Fruit fly (Drosophila melanogaster): ENCODE data around the gene CG6299.
A peak's percentile ranks its signal among the peaks of the same experiment; 100 is the strongest.

Gene CG6299

DNA sequence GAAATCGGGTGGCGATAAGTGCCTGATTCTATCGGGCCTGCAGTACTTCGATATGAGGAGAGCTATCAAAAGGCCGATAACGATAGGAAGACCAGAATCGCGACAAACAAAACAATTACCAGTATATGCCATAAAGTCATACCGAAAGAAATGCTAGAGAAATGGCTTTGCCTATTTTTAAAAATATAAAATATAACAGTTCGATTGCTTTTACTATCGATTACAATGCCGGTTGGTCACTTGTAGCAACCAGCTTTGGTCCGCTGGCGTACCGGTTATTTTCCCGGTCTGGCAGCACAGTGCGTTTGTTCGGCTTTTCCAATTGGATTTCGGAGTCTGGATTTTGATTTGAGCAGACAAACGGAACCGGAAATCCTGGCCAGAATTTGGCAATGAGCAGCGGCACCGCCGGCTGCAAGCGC, at the start of gene CG6299, which contains the start of the genes shtd and CG6294:
CG6299 (plus strand) TSS at position 287 of the 422 bp plus-strand sequence.
shtd (minus strand) TSS at position 6 of the 422 bp plus-strand sequence.
CG6294 (plus strand) TSS at position 287 of the 422 bp plus-strand sequence.
- TF ChIP-seq CG33017 (tag; optimal IDR thresholded peaks at IDR 0.05) (no peak), cnc (optimal IDR thresholded peaks at IDR 0.05) (no peak), Clk (GFP tag; optimal IDR thresholded peaks at IDR 0.05) (no peak), CG14711 (tag; optimal IDR thresholded peaks at IDR 0.05) (peak; percentile 24), CG11617 (GFP tag; optimal IDR thresholded peaks at IDR 0.05) (no peak), toe (GFP tag; optimal IDR thresholded peaks at IDR 0.05) (no peak), cic (GFP tag; optimal IDR thresholded peaks at IDR 0.05) (no peak), bab1 (GFP tag; optimal IDR thresholded peaks at IDR 0.05) (peak; percentile 48), Crg-1 (GFP tag; optimal IDR thresholded peaks at IDR 0.05) (no peak), Mnt (GFP tag; optimal IDR thresholded peaks at IDR 0.05) (peak; percentile 19), kay (GFP tag; ENCODE audit: borderline replicate concordance) (no peak), CG5204 (GFP tag; optimal IDR thresholded peaks at IDR 0.05) (no peak), ovo (GFP tag; optimal IDR thresholded peaks at IDR 0.05) (no peak), CG1620 (GFP tag; optimal IDR thresholded peaks at IDR 0.05) (peak; percentile 36), Hr96 (GFP tag; optimal IDR thresholded peaks at IDR 0.05) (no peak), pad (GFP tag; optimal IDR thresholded peaks at IDR 0.05) (no peak), CG7101 (tag; optimal IDR thresholded peaks at IDR 0.05) (no peak), CG7045 (GFP tag; optimal IDR thresholded peaks at IDR 0.05) (no peak), tj (GFP tag; optimal IDR thresholded peaks at IDR 0.05) (no peak), CG12768 (GFP tag; optimal IDR thresholded peaks at IDR 0.05) (no peak)

DNA sequence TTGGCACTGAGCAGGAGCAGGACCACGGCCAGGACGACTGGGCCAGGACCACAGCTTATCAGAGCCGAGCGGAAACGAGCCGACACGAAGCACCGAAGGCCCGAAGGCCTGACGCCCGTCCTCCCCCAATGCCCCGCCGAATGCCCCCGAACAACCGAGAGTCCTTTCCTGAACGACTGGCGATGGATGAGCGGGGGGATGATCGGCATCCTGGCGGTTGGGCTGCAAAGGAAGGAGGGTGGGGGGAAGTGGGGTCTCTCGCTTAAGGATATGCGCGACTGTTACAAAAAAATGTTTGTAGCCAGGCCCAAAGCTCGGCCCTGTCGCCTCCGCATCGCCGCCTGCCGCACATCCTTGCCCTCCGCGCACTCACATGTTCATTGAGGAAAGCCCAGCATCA, 21.3 kb upstream of the CG6299 start, which contains the start of gene Cngl:
Cngl (minus strand) TSS at position 8 of the 400 bp plus-strand sequence.
- TF ChIP-seq cnc (optimal IDR thresholded peaks at IDR 0.05): no peak
- TF ChIP-seq bab1 (GFP tag; optimal IDR thresholded peaks at IDR 0.05): no peak
- no peak for TF ChIP-seq ovo (GFP tag; optimal IDR thresholded peaks at IDR 0.05)
- TF ChIP-seq toe (GFP tag; optimal IDR thresholded peaks at IDR 0.05): no peak
- TF ChIP-seq CG7101 (tag; optimal IDR thresholded peaks at IDR 0.05): no peak
- TF ChIP-seq CG11617 (GFP tag; optimal IDR thresholded peaks at IDR 0.05): no peak
- TF ChIP-seq Crg-1 (GFP tag; optimal IDR thresholded peaks at IDR 0.05): no peak
- TF ChIP-seq kay (GFP tag; ENCODE audit: borderline replicate concordance): no peak
- no peak for TF ChIP-seq tj (GFP tag; optimal IDR thresholded peaks at IDR 0.05)
- TF ChIP-seq CG7045 (GFP tag; optimal IDR thresholded peaks at IDR 0.05): no peak

DNA sequence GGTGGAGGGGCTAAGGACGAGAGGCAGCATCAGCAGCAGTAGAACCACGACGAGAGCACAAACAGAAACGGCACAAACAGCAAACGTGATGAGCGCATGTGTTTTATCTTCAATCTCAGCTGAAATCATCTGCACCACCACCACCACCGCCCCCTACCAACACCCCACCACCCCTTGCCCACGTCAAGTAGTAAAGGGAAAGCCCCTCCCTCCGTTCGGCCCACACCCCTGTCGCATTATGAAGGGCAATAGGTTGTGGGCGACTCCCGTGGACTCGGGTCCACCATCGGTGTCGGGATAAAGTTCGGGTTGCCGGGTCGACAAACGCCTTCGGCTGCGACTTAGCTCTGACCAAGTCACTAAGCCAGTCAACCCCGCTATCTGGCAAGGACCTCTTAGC, 19.0 kb upstream of the CG6299 start:
- TF ChIP-seq CG11617 (GFP tag; optimal IDR thresholded peaks at IDR 0.05): no peak
- no peak for TF ChIP-seq CG5204 (GFP tag; optimal IDR thresholded peaks at IDR 0.05)
- no peak for TF ChIP-seq CG1620 (GFP tag; optimal IDR thresholded peaks at IDR 0.05)
- TF ChIP-seq bab1 (GFP tag; optimal IDR thresholded peaks at IDR 0.05): no peak
- no peak for TF ChIP-seq Mnt (GFP tag; optimal IDR thresholded peaks at IDR 0.05)
- no peak for TF ChIP-seq CG14711 (tag; optimal IDR thresholded peaks at IDR 0.05)
- no peak for TF ChIP-seq pad (GFP tag; optimal IDR thresholded peaks at IDR 0.05)
- no peak for TF ChIP-seq CG7045 (GFP tag; optimal IDR thresholded peaks at IDR 0.05)
- TF ChIP-seq toe (GFP tag; optimal IDR thresholded peaks at IDR 0.05): no peak

DNA sequence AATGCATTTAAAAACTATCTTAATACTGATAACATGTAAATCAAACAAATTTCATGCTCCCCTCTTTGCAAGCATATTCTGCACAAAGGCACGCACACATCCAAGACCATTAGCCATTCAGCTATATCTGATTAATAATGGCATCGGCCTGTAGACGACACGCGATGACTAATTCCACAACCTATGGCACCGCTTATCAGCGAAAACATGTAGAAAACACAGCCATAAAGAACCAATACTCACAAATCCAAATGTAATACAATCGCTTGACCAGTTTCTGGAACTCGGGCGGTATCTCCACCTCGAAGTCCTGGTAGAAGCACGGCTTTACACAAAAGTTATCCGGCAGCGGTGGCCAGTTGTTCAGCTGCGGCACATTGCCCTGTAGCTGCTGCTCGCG, 14.4 kb upstream of the CG6299 start:
- TF ChIP-seq CG5204 (GFP tag; optimal IDR thresholded peaks at IDR 0.05): no peak
- TF ChIP-seq Hr96 (GFP tag; optimal IDR thresholded peaks at IDR 0.05): no peak
- TF ChIP-seq CG11617 (GFP tag; optimal IDR thresholded peaks at IDR 0.05): no peak
- TF ChIP-seq CG14711 (tag; optimal IDR thresholded peaks at IDR 0.05): no peak
- no peak for TF ChIP-seq ovo (GFP tag; optimal IDR thresholded peaks at IDR 0.05)
- TF ChIP-seq Clk (GFP tag; optimal IDR thresholded peaks at IDR 0.05): no peak
- TF ChIP-seq kay (GFP tag; ENCODE audit: borderline replicate concordance): no peak
- TF ChIP-seq cnc (optimal IDR thresholded peaks at IDR 0.05): no peak
- TF ChIP-seq Mnt (GFP tag; optimal IDR thresholded peaks at IDR 0.05): no peak
- TF ChIP-seq tj (GFP tag; optimal IDR thresholded peaks at IDR 0.05): no peak
- TF ChIP-seq bab1 (GFP tag; optimal IDR thresholded peaks at IDR 0.05): no peak
- TF ChIP-seq CG7045 (GFP tag; optimal IDR thresholded peaks at IDR 0.05): no peak
- TF ChIP-seq pad (GFP tag; optimal IDR thresholded peaks at IDR 0.05): no peak
- no peak for TF ChIP-seq CG7101 (tag; optimal IDR thresholded peaks at IDR 0.05)
- TF ChIP-seq cic (GFP tag; optimal IDR thresholded peaks at IDR 0.05): no peak
- TF ChIP-seq CG1620 (GFP tag; optimal IDR thresholded peaks at IDR 0.05): no peak

DNA sequence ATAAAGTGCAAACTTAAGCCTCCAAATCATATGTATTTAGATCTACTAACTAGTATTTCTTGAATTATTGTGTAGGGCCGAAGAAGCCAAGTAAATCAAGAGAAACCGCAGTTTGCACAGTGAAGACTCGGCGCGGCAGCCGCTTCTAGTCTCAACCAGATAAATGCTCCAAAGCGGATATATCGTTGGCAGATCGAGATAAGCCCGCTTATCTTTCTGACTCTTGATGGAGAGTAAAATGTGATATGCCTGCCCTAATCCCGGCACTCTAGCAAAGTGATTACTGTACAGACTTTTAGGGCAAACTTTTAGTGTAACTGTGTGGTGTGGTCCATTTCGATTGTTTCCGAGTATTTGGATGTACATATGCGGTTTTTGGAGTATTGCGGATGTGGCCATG, 13.7 kb upstream of the CG6299 start:
- TF ChIP-seq CG33017 (tag; optimal IDR thresholded peaks at IDR 0.05): no peak
- no peak for TF ChIP-seq ovo (GFP tag; optimal IDR thresholded peaks at IDR 0.05)
- TF ChIP-seq Clk (GFP tag; optimal IDR thresholded peaks at IDR 0.05): no peak
- TF ChIP-seq CG11617 (GFP tag; optimal IDR thresholded peaks at IDR 0.05): no peak

DNA sequence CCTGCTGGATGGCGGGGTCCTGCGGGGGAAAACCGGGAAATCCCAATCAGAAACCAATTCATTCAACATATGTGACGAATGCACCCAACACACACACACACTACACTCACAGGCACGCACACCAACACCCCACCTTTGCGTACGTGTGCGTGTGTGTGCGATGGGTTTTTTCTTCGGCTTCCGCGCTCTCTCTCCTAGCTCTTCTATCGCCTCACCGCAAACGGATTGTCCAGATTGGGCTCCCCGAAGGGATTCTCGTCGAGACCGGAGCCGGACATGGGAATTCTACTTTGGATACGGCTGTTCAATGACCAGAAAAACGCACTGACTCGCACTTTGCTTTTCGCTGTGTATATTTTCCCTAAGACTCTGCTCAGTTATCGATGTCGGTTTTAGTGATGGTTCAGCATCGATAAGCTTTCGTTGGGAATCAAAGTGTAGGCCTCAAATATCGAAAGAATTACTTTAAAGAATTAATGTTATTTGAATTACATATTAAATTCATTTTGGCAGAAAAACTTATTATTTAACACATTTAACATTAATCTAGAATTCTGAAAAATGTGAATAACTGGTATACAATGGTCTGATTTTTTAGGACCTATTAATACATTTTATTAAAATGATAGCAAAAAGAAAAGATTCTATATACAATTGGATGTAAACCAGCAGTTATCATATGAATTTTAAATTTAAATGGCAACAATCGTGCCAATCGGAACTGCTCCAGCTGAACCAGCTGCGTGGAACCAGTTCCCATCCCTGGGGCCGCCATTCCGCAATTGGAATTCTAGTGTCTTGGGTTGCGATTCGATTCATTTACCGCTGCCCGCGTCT, 12.8 kb upstream of the CG6299 start, which contains the start of the genes Scamp and Ahcy:
Scamp (minus strand) TSS at position 394 of the 837 bp plus-strand sequence.
Ahcy (plus strand) TSS at position 772 of the 837 bp plus-strand sequence.
- TF ChIP-seq Hr96 (GFP tag; optimal IDR thresholded peaks at IDR 0.05) (peak; percentile 31), CG1620 (GFP tag; optimal IDR thresholded peaks at IDR 0.05) (no peak), CG33017 (tag; optimal IDR thresholded peaks at IDR 0.05) (no peak), pad (GFP tag; optimal IDR thresholded peaks at IDR 0.05) (no peak), CG11617 (GFP tag; optimal IDR thresholded peaks at IDR 0.05) (peak; percentile 37), CG7101 (tag; optimal IDR thresholded peaks at IDR 0.05) (peak; percentile 11), kay (GFP tag; ENCODE audit: borderline replicate concordance) (peak; percentile 51), Crg-1 (GFP tag; optimal IDR thresholded peaks at IDR 0.05) (peak; percentile 11), CG14711 (tag; optimal IDR thresholded peaks at IDR 0.05) (no peak), CG5204 (GFP tag; optimal IDR thresholded peaks at IDR 0.05) (peak; percentile 40), cnc (optimal IDR thresholded peaks at IDR 0.05) (peak in 1 of 2 experiments; percentile 35), toe (GFP tag; optimal IDR thresholded peaks at IDR 0.05) (peak; percentile 23), bab1 (GFP tag; optimal IDR thresholded peaks at IDR 0.05) (no peak)
